Fruit fly (Drosophila melanogaster): ENCODE data around the gene CG4364.

Gene CG4364

DNA sequence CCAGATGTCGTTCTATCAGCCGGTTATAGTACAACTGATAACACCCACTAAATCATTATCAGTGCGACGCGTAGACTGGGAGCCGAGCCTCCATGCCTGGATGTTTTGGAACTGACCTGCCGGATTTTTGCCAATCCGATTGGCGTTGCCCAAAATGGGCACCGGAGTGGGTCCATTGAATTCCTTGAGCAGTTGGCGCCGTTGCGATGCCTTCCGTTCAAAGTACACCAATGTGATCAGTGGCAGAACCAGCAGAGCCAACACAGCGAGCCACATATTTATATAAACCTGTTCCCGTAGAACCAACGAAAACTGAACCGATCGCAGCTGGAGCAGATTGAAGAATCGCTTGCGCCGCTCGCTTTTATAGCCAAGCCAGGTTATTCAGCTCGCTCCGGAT lies 38.7 kb upstream of the CG4364 start, which contains the start of gene Cyp4e3:
Cyp4e3 (minus strand) TSS at position 327 of the 400 bp plus-strand sequence.
- TF ChIP-seq svp (GFP tag) (peak; percentile 38), spab (GFP tag; optimal IDR thresholded peaks at IDR 0.05) (no peak)

DNA sequence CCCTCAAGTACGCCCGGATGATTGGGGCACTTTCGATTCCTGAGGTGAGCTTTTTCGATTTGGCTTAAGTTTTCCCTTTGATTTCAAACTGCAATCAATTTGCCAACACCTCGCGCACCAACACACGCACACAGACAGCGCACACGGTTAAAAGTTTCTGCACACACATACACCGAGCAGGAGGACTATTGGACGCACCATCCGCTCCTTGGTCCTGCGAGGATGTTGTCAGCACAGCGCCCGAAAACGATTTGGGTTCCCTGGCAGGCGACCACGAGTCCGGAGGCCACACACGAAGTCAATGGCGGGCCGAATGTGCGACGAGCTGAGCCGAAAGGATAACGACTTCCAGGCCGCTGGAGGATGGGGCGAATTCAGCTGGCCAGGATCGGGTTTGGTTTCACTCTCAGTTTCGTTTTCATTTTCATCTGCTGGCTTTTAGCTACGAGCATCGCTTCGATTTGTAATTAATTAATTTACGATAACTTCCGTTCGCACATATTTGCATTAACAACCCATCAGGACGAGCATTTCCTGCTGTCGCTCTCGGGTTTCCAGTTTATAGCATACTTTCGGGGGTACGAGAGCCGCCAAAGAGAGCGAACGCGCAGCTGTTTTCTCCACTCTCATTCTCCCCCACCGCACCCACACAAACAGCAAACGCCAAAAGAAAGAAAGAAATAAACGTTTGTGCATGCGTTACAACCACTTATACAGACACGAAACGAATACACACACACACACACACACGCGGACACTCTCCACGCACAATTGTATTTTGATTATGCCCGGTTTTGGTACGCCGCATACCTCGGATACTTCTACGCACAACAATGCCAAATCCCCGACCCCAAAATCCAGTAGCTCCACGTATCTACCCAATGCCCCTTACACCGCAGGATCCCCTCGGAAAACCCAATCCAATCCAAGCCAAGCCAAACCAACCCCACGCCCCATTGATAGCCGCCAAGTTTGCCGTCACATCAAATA lies 35.5 kb upstream of the CG4364 start, which contains the start of gene Nckx30C:
Nckx30C (minus strand) TSS at position 260 of the 990 bp plus-strand sequence.
- peak; percentile 34 for TF ChIP-seq dac (GFP tag; optimal IDR thresholded peaks at IDR 0.05)
- no peak for TF ChIP-seq Hr4 (GFP tag; optimal IDR thresholded peaks at IDR 0.05)

DNA sequence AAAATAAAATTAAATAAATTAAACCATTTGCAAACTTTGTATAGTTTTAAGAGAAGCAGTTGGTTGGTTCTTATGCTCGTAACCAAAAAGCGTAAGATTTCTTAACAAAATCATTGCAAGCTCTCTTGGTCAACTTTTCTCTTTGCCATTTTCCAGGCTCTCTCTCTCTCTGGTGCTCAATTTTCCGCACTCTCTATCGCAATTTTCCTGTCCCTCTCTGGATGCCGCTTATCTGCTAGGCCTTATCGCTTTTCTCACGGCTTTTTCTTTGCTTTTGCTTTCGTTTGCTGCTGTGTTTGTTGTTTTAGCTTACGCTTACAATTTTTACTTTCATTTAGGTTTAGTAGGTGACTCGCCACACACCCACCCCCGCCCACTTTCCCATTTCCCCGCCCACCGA lies 33.6 kb upstream of the CG4364 start:
- no peak for TF ChIP-seq CG31627 (GFP tag; optimal IDR thresholded peaks at IDR 0.05)
- TF ChIP-seq Eip75B (GFP tag; optimal IDR thresholded peaks at IDR 0.05), result no peak
- TF ChIP-seq CG10631 (GFP tag; optimal IDR thresholded peaks at IDR 0.05), result no peak
- no peak for TF ChIP-seq CG1621 (tag; optimal IDR thresholded peaks at IDR 0.05)

DNA sequence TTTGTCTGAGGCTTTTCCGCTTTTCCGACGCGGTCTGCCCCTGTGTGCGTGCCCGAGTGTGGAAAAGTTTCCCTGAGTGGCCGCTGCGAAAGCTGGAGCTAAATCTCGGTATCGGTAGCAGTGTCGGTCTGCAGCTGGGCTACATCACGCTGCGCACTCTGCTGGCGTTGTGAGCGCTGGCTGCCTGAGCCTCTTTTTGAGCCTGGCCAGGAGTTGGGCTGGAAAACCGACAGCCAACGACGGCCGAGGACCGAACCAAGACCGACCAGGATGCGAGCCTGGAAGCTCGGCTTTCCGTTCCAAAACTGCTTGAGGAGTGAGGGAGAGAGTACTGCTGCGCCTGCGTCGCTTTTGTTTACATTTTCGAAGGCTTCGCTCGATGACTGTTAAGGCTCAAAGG lies 32.8 kb upstream of the CG4364 start:
- TF ChIP-seq ss (GFP tag; optimal IDR thresholded peaks at IDR 0.05) (no peak), eg (GFP tag; IDR thresholded peaks at IDR 0.05) (0 out of 3 replicates have a peak, but pooled peaks have one; percentile 9)

DNA sequence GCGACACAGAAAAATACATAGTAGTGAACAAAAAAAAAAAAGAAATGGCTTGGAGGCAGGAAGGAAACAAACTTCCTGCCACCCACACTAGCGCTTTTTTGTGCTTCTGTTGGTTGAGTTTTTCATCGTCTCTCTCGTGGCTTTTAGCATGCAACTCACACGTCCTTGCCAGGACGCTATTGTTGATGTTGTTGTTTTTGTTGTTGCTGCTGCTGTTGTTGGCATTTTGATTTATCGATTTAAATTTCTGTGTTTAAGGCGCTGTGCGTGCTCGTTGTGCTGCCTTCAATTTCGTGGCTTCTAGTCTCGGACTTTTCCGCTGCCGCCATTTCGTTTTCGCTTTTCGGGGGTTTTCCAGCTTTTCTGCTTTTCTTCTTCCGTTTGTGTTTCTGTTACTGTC lies 28.6 kb upstream of the CG4364 start:
- TF ChIP-seq CG34406 (GFP tag; optimal IDR thresholded peaks at IDR 0.05) (no peak), Sox15 (GFP tag; optimal IDR thresholded peaks at IDR 0.05) (no peak), esn (GFP tag; optimal IDR thresholded peaks at IDR 0.05) (no peak), CG11762 (GFP tag; optimal IDR thresholded peaks at IDR 0.05; ENCODE audit: insufficient read depth) (no peak), CG11902 (GFP tag; optimal IDR thresholded peaks at IDR 0.05) (no peak), Ets96B (tag; optimal IDR thresholded peaks at IDR 0.05) (no peak), Lpt (GFP tag; optimal IDR thresholded peaks at IDR 0.05) (no peak), Sox102F (GFP tag; optimal IDR thresholded peaks at IDR 0.05) (no peak), eg (GFP tag; IDR thresholded peaks at IDR 0.05) (no peak), CG9139 (GFP tag; optimal IDR thresholded peaks at IDR 0.05) (no peak), CG15336 (GFP tag; IDR thresholded peaks at IDR 0.05) (no peak), Eip75B (GFP tag; optimal IDR thresholded peaks at IDR 0.05) (no peak), Hr39 (GFP tag; optimal IDR thresholded peaks at IDR 0.05) (no peak), Sox14 (GFP tag; optimal IDR thresholded peaks at IDR 0.05) (no peak), Smox (GFP tag; optimal IDR thresholded peaks at IDR 0.05) (no peak), CG32006 (GFP tag; optimal IDR thresholded peaks at IDR 0.05) (no peak)

DNA sequence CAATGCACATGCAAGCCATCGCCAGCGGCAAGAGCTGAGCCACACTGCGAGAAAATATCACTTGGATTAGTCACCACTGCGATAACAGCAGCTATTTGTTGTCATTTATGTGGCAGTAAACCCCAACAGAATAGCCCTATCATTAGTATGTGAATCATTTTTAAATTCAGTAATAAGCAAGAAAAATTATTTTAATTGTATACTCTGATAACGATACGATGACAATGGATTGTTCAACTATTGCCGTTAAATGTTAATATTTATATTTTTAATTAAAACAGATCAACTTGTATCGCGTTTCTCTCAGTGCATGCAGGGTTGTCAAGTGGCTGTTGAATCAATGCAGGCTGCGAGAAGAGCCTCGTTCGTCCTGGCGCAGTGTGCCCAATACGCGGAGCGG lies 26.7 kb upstream of the CG4364 start:
- peak; percentile 24; the same call in 1 of the 3 replicates for TF ChIP-seq CG6163 (GFP tag; IDR thresholded peaks at IDR 0.05)
- TF ChIP-seq ss (GFP tag; optimal IDR thresholded peaks at IDR 0.05), result peak in 1 of 2 experiments; percentile 12
- TF ChIP-seq Blimp-1 (GFP tag; optimal IDR thresholded peaks at IDR 0.05), result no peak
- no peak for TF ChIP-seq fkh (GFP tag; optimal IDR thresholded peaks at IDR 0.05)
- TF ChIP-seq svp (GFP tag), result peak; percentile 68
- no peak for TF ChIP-seq CG11902 (GFP tag; optimal IDR thresholded peaks at IDR 0.05)
- TF ChIP-seq lz (GFP tag; optimal IDR thresholded peaks at IDR 0.05), result peak; percentile 28
- peak; percentile 15 for TF ChIP-seq Lpt (GFP tag; optimal IDR thresholded peaks at IDR 0.05)
- peak; percentile 28 for TF ChIP-seq CG3032 (tag; optimal IDR thresholded peaks at IDR 0.05)
- TF ChIP-seq spab (GFP tag; optimal IDR thresholded peaks at IDR 0.05), result peak; percentile 5
- TF ChIP-seq salr (GFP tag; optimal IDR thresholded peaks at IDR 0.05), result no peak
- TF ChIP-seq CG1621 (tag; optimal IDR thresholded peaks at IDR 0.05), result no peak
- no peak for TF ChIP-seq CG6854 (GFP tag; optimal IDR thresholded peaks at IDR 0.05)
- TF ChIP-seq Met (GFP tag; optimal IDR thresholded peaks at IDR 0.05), result peak; percentile 25
- TF ChIP-seq net (GFP tag; optimal IDR thresholded peaks at IDR 0.05), result peak; percentile 15
- no peak for TF ChIP-seq CG9139 (GFP tag; optimal IDR thresholded peaks at IDR 0.05)
- TF ChIP-seq Sox15 (GFP tag; optimal IDR thresholded peaks at IDR 0.05), result no peak
- no peak for TF ChIP-seq Eip93F (GFP tag; optimal IDR thresholded peaks at IDR 0.05)
- TF ChIP-seq Gug (GFP tag; IDR thresholded peaks at IDR 0.05), result peak; percentile 22; the same call in 1 of the 2 replicates
- TF ChIP-seq fd85E (GFP tag; optimal IDR thresholded peaks at IDR 0.05), result no peak
- TF ChIP-seq Eip75B (GFP tag; optimal IDR thresholded peaks at IDR 0.05), result peak; percentile 8
- peak; percentile 2 for TF ChIP-seq CG16779 (tag; optimal IDR thresholded peaks at IDR 0.05)
- peak; percentile 8 for TF ChIP-seq Sox14 (GFP tag; optimal IDR thresholded peaks at IDR 0.05)
- TF ChIP-seq CG8119 (GFP tag; IDR thresholded peaks at IDR 0.05), result peak; percentile 42; the same call in 1 of the 3 replicates
- TF ChIP-seq Ets21C (GFP tag; optimal IDR thresholded peaks at IDR 0.05), result no peak

Data from whole organism, prepupa.